Fruit fly (Drosophila melanogaster) whole organism: ENCODE data around the gene chif.

Source experiments
- CG8478 ChIP-seq: fragments of >200 bp; optimal IDR thresholded peaks from 2 replicates; lab custom pipeline; 2018; ENCODE audit warnings: inconsistent platforms
- Dll ChIP-seq: fragments of >200 bp; optimal IDR thresholded peaks from 2 replicates; lab custom pipeline; 2017
- pan ChIP-seq: fragments of >200 bp; optimal IDR thresholded peaks from 2 replicates; lab custom pipeline; 2017
- psq ChIP-seq: fragments of >200 bp; optimal IDR thresholded peaks from 2 replicates; lab custom pipeline; 2017
- usp ChIP-seq: fragments of >200 bp; optimal IDR thresholded peaks from 2 replicates; lab custom pipeline; 2017; ENCODE audit warnings: missing biosample characterization, missing genetic modification characterization, mixed read lengths

dm6 chr2L:16319743-16320142 is 32.7 kb downstream of the chif start:
- no peak for TF ChIP-seq psq (lab: Kevin White, UChicago)
- no peak for TF ChIP-seq CG8478 (lab: Kevin White, UChicago)
- TF ChIP-seq usp (GFP tag; lab: Kevin White, UChicago): no peak
- no peak for TF ChIP-seq Dll (lab: Kevin White, UChicago)
- no peak for TF ChIP-seq pan (lab: Kevin White, UChicago)
